Fruit fly (Drosophila melanogaster): ENCODE data around the gene obst-E.

- TF ChIP-seq psq (optimal IDR thresholded peaks at IDR 0.05) (no peak), pan (optimal IDR thresholded peaks at IDR 0.05) (no peak), usp (GFP tag; optimal IDR thresholded peaks at IDR 0.05) (no peak), EcR (GFP tag; optimal IDR thresholded peaks at IDR 0.05) (no peak), CG8478 (optimal IDR thresholded peaks at IDR 0.05) (no peak), Dll (optimal IDR thresholded peaks at IDR 0.05) (no peak)
These were observed 17.8 kb upstream of the obst-E start, which contains the start of gene CG31913 for dm6 chr2L:5783731-5784130.
